Worm (Caenorhabditis elegans) whole organism, early embryonic: Measurements from ENCODE around the gene abi-1.

Experiments used
- ama-1 ChIP-seq: fragments of 150-350 bp; optimal IDR thresholded peaks from 2 replicates; lab custom pipeline; 2014
- flt-1 ChIP-seq: fragments of 200-800 bp; sonication (Bioruptor generic); IDR thresholded peaks from 2 replicates; pipeline ENCODE4 v1.3.6; 2022; ENCODE audit warnings: missing genetic modification characterization, missing compliant biosample characterization
- hmg-4 ChIP-seq: fragments of 200-800 bp; sonication (Bioruptor generic); optimal IDR thresholded peaks from 2 replicates; lab custom pipeline; 2018; ENCODE audit warnings: mild to moderate bottlenecking, missing genetic modification characterization, missing compliant biosample characterization
- scrt-1 ChIP-seq: fragments of 200-800 bp; sonication (Bioruptor generic); IDR thresholded peaks from 2 replicates; pipeline ENCODE4 v1.3.6; 2022; ENCODE audit warnings: missing genetic modification characterization, missing compliant biosample characterization
- tbx-11 ChIP-seq: fragments of 200-800 bp; sonication (Bioruptor generic); IDR thresholded peaks from 2 replicates; pipeline ENCODE4 v1.3.6; 2022; ENCODE audit warnings: missing genetic modification characterization, missing compliant biosample characterization
- tbx-37 ChIP-seq: fragments of 200-800 bp; sonication (Bioruptor generic); conservative IDR thresholded peaks from 2 replicates; pipeline ENCODE4 v1.3.6; 2022; ENCODE audit warnings: missing genetic modification reagents, missing genetic modification characterization, missing compliant biosample characterization

DNA sequence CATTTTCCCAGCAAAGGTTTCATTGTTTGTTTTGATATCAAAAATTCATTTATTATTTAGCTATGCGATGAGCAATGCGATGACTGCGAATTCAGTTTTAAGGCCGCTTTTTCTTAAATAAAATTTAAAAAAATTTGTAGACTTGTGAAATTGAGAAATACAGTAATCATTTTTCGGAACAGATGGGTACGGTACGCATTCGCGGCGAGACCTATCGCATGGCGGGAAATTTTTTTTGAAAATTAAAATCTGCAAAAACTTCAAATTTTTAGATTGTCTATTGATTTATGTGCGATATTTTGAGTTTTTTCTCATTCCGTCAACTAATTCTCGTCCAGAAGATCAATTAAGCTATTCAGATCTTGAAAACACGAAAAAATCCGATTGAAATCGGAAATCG lies 29.0 kb downstream of the abi-1 start:
- TF ChIP-seq ama-1 (lab: Kevin White, UChicago) (no peak), tbx-11 (GFP tag; lab: Robert Waterston, UW) (no peak), flt-1 (GFP tag; lab: Robert Waterston, UW) (no peak), tbx-37 (GFP tag; lab: Robert Waterston, UW) (no peak), scrt-1 (GFP tag; lab: Robert Waterston, UW) (no peak), hmg-4 (GFP tag; lab: Kevin White, UChicago) (no peak)
